Worm (Caenorhabditis elegans) whole organism, L4/young adult: ENCODE data around the gene mccc-2.

Experiments used
- W03F9.2 ChIP-seq: fragments of 150-350 bp; optimal IDR thresholded peaks from 2 replicates; lab custom pipeline; 2014; ENCODE audit warnings: missing biosample characterization, missing genetic modification characterization
- dao-5 ChIP-seq: sonication (generic microtip); optimal IDR thresholded peaks from 2 replicates; lab custom pipeline; 2016; ENCODE audit warnings: missing genotype, missing genetic modification characterization, moderate library complexity, missing compliant biosample characterization
- him-1 ChIP-seq: sonication (generic microtip); optimal IDR thresholded peaks from 2 replicates; lab custom pipeline; 2016; ENCODE audit warnings: missing genotype, missing genetic modification reagents, missing genetic modification characterization, missing compliant biosample characterization

ce11 chrIII:9053740-9054252 lies 35.4 kb downstream of the mccc-2 start, which contains the start of gene R107.5:
- TF ChIP-seq him-1 (tag; lab: Kevin White, UChicago), result peak; percentile 71
- TF ChIP-seq W03F9.2 (tag; lab: Kevin White, UChicago), result peak; percentile 77
- TF ChIP-seq dao-5, result no peak
